Worm (Caenorhabditis elegans): ENCODE data around the gene gly-14.

ce11 chrIII:3470973-3471372 is 22.1 kb downstream of the gly-14 start:
- TF ChIP-seq med-1 (GFP tag; optimal IDR thresholded peaks at IDR 0.05; ENCODE audit: insufficient read depth) (no peak), ztf-23 (GFP tag; IDR thresholded peaks at IDR 0.05) (no peak), flt-1 (GFP tag; IDR thresholded peaks at IDR 0.05) (no peak), tab-1 (GFP tag; IDR thresholded peaks at IDR 0.05) (no peak), cog-1 (tag; optimal IDR thresholded peaks at IDR 0.05) (no peak), ref-1 (GFP tag; conservative IDR thresholded peaks at IDR 0.05) (no peak), ztf-29 (GFP tag; IDR thresholded peaks at IDR 0.05) (no peak)

Measured in whole organism, midembryonic.